Worm (Caenorhabditis elegans): ENCODE results near the gene T27A8.7.

DNA sequence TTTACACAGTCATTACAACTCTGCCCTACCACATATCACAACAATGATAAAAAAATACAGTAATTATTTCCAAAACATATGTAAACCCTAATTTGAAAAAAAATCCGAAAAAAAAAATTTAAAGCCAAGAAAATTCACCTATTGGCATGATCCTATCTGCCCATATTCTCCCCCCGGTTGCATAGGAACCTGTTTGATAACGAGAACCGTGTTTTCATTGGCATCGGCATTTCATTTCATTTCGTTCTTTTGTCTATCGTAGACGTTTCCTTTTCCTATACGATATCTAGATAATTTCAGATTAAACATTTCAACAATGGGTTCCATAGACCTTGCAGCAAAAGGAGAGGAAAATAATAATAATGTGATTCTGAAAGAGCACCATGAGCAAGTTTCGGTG lies 24.8 kb upstream of the T27A8.7 start, which contains the start of gene mboa-1:
- TF ChIP-seq tra-4 (tag; optimal IDR thresholded peaks at IDR 0.05) (no peak), hmbx-1 (tag; optimal IDR thresholded peaks at IDR 0.05) (no peak), flt-1 (GFP tag; IDR thresholded peaks at IDR 0.05) (no peak), ceh-36 (tag; optimal IDR thresholded peaks at IDR 0.05) (no peak), ama-1 (optimal IDR thresholded peaks at IDR 0.05) (no peak), ceh-13 (GFP tag; optimal IDR thresholded peaks at IDR 0.05) (no peak), hnd-1 (tag; optimal IDR thresholded peaks at IDR 0.05) (no peak), tbx-11 (GFP tag; IDR thresholded peaks at IDR 0.05) (no peak), scrt-1 (GFP tag; IDR thresholded peaks at IDR 0.05) (no peak)

Measured in whole organism, early embryonic.